Worm (Caenorhabditis elegans) whole organism, L4/young adult: Measurements from ENCODE around the gene fbxb-2.
"Not testable (repeated sequence)": the region's sequence is repeated elsewhere in the genome, so short reads cannot be mapped to it uniquely, and the experiment has no call there.

Experiments used
- W03F9.2 ChIP-seq: fragments of 150-350 bp; optimal IDR thresholded peaks from 2 replicates; lab custom pipeline; 2014; ENCODE audit warnings: missing biosample characterization, missing genetic modification characterization
- dao-5 ChIP-seq: sonication (generic microtip); optimal IDR thresholded peaks from 2 replicates; lab custom pipeline; 2016; ENCODE audit warnings: missing genotype, missing genetic modification characterization, moderate library complexity, missing compliant biosample characterization
- him-1 ChIP-seq: sonication (generic microtip); optimal IDR thresholded peaks from 2 replicates; lab custom pipeline; 2016; ENCODE audit warnings: missing genotype, missing genetic modification reagents, missing genetic modification characterization, missing compliant biosample characterization

fbxb-2 gene

DNA sequence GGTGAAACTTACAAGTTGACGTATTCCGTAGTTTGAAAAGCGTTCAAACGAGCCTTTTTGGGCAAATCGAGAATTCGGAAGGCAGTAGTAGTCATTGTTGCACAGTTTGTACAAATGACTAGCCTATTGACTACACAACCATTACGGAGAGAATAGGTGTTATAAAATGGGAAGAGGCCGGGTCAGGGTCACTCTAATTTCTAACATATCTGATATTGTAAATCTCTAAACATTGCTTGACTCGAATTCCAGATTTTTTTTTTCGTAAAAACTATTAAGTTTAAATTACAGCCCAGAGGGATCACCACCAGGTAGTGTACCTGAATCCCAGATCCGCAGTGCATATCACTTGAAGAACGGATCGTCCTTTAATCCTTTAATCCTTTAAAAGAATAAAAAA is at the start of gene fbxb-2:
TSS of gene fbxb-2 (minus strand) at position 101 of the 400 bp plus-strand sequence.
- no peak for TF ChIP-seq W03F9.2 (tag; lab: Kevin White, UChicago)
- TF ChIP-seq him-1 (tag; lab: Kevin White, UChicago): no peak
- TF ChIP-seq dao-5: no peak

DNA sequence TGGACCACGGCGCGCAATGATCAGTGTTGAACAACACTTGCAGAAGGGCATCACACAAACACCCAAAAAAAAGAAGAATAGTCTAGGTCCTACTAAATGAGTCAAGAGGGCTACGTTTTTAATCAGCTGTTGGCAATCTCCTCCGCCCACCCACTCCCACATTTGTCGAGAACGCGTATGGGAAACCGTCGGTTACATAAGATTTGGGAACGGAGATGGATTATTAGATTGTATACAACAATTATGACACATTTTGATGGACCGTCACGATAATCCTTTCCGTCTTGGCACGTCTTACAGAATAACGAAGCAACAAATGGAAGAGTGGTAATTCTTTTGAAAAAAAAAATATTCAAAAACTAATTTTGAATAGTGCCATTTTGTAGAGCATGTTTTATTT is 48.8 kb upstream of the fbxb-2 start:
- TF ChIP-seq him-1 (tag; lab: Kevin White, UChicago): no peak
- TF ChIP-seq W03F9.2 (tag; lab: Kevin White, UChicago): no peak
- no peak for TF ChIP-seq dao-5

DNA sequence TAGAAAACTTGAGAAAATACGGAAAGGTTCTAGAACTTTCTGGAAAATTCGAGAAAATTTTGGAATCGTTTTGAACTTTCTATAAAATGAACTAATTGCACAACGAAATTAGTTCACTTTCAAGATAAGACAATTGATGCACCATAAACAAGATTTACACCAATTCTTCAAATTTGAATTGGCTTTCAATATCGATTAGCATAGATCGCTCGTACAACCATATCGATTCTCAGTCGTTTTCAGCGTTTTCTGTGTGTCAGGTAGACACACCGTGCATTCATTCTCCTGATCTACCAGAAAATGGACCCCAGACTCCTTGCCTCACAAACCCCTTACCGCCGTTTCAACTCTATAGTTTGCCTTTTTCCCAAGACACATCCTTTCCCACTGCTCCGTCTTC is 45.2 kb upstream of the fbxb-2 start, which contains the start of gene fbxb-117:
TSS of gene fbxb-117 (plus strand) at position 301 of the 400 bp plus-strand sequence.
- TF ChIP-seq him-1 (tag; lab: Kevin White, UChicago): no peak
- TF ChIP-seq dao-5: no peak
- TF ChIP-seq W03F9.2 (tag; lab: Kevin White, UChicago): no peak

DNA sequence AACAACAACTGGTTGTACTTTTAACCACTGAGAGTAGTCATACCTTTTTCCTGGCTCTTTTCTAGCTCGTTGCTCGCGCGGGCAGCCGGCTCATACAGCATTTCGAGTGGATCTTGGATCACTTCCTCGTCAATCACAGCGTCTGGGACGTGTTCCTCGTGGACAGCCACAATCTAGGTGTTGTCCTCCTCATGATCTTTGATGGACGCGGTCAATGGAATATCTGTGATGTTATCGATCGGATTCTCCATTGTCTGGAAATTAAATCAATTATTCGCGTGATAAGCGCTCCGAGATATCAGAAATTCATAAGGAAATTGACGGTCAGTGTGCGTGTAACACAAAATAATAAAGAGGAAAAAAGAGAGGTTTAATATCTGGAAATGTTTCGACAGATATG is 42.8 kb upstream of the fbxb-2 start, which contains the start of gene F21D9.8:
TSS of gene F21D9.8 (minus strand) at position 101 of the 400 bp plus-strand sequence.
- no peak for TF ChIP-seq him-1 (tag; lab: Kevin White, UChicago)
- TF ChIP-seq W03F9.2 (tag; lab: Kevin White, UChicago): no peak
- no peak for TF ChIP-seq dao-5

DNA sequence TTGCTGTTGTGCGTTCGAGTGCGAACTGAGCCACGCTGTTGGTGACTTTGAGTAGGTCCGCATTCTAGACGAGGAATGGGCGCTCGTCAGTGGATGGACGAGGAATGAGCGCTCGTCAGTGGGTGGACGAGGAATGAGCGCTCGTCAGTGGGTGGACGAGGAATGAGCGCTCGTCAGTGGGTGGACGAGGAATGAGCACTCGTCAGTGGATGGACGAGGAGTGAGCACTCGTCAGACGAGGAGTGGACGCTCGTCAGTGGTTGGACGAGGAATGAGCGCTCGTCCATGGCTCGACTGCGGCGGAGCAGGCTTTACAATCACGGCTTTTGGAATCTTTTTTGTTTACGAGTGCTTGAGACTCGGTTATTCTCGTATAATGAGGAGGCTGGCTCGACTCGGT is 41.4 kb upstream of the fbxb-2 start:
- TF ChIP-seq dao-5 (no peak), W03F9.2 (tag; lab: Kevin White, UChicago) (no peak), him-1 (tag; lab: Kevin White, UChicago) (no peak)

DNA sequence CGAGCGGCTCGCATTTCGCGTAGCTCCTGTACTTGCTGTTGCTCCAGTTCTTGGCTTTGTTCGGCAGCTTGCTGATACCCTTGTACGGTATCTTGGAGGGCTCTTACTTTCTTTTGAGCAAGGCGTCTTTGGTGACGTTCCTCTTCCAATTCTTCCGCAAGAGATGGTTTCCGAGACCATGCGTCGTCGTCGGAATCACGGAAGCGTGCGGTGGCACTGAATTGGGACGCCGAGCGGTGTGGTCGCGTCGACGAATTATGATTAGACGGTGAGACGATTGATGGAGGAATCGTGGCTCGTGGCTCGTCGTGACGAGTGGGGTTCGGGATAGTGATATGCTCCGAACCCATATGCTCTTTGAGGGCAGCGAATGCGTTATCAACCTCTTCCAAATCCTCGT is 39.2 kb upstream of the fbxb-2 start:
- TF ChIP-seq W03F9.2 (tag; lab: Kevin White, UChicago) (no peak), dao-5 (no peak), him-1 (tag; lab: Kevin White, UChicago) (no peak)

DNA sequence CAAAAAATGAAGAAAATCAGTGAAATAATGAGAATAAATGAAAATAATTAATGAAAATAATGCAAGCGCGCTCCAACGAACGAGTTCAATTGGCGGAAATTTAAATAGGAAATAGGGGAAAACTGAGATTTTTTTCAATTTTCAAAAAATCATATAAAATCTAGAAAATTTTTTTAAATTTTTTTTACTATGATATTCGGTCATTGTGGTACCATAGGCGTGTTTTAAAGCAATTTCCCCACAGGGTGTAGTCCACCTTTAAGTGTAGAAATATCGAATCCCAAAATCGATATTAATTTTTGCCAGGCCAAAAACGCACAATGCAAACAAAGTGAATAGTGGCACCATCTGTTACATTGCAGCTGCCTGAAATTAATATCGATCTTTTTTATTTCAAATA is 27.0 kb upstream of the fbxb-2 start, which contains the start of gene F21D9.1:
TSS of gene F21D9.1 (plus strand) at position 301 of the 400 bp plus-strand sequence.
- not testable (repeated sequence) for TF ChIP-seq him-1 (tag; lab: Kevin White, UChicago); dao-5; W03F9.2 (tag; lab: Kevin White, UChicago)

DNA sequence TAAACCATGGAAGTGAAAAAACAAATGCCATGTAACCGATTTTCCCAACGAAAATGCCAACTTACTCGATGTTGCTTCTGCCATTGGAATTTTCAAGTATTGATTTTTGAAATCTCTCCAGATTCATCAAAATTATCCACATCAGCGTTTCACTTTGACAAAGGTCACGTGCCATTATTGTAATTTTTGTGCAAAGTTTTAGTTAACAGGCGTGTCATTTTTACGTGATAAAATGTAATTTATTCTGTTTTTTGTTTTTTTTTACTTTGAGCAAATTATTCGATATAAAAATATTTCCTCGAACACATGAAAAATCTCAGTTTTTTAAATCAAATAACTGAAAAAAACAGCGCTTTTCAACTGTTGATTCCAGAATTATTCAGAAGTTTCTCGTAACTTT is 25.2 kb upstream of the fbxb-2 start, which contains the start of gene F21D9.2:
TSS of gene F21D9.2 (minus strand) at position 101 of the 400 bp plus-strand sequence.
- TF ChIP-seq W03F9.2 (tag; lab: Kevin White, UChicago) (no peak), dao-5 (no peak), him-1 (tag; lab: Kevin White, UChicago) (no peak)

DNA sequence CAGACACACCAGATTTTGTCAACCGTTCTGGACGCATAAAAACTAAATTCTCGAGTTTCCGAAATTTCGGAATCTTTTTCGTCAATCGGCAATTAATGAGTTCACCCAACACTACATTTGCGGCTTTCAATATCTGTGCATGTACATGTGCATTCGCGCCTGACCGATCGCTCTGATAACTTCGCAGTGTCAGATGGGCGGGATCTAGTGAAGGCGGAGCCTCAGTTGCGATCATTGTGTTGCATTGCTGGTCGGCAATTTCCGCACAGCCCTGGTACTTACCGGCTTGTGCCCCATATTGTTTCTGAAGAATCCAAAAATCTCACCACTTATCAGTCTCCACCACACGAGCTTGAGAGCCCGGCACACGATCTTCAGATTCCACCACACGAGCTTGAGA is 23.6 kb upstream of the fbxb-2 start:
- TF ChIP-seq dao-5 (no peak), him-1 (tag; lab: Kevin White, UChicago) (no peak), W03F9.2 (tag; lab: Kevin White, UChicago) (no peak)

DNA sequence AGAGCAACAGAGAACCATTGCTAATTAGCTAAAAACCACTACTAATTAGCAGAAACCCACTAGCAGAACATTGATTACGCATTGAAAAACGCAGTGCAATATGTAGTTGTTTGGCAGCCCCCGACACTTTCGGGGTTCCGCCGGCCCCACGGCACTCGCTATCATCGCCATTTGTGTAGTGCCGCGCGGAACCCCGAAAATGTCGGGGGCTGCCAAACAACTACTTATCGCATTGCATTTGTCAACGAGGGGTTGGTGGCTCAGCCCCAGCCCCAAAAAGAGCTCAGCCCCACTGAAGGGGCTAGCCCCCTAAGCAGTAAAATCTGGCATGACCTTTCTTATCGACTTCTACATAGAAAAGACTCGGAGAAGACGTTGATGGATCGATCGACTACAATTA is 22.3 kb upstream of the fbxb-2 start:
- no peak for TF ChIP-seq dao-5
- no peak for TF ChIP-seq him-1 (tag; lab: Kevin White, UChicago)
- TF ChIP-seq W03F9.2 (tag; lab: Kevin White, UChicago): no peak

DNA sequence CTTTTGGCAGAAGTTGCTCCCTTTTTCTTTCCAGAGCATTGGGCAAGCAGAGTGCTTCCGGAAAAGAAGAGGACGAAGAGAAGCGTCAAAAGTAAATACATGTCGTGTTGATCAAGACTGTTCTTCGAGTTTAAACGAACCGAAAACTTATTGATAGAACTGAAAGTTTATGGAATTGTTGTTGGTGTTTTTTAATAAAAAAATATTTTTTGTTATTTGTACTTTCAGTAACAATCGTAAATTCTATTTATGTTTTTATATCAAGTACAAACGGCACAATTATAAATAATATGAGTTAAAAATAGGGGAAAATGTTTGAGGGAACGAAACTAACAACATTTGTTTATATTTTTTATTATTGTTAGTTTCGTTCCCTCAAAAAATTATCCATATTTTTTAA is 20.5 kb upstream of the fbxb-2 start, which contains the start of gene F21D9.3:
TSS of gene F21D9.3 (minus strand) at position 101 of the 400 bp plus-strand sequence.
- TF ChIP-seq him-1 (tag; lab: Kevin White, UChicago): no peak
- no peak for TF ChIP-seq dao-5
- TF ChIP-seq W03F9.2 (tag; lab: Kevin White, UChicago): no peak

DNA sequence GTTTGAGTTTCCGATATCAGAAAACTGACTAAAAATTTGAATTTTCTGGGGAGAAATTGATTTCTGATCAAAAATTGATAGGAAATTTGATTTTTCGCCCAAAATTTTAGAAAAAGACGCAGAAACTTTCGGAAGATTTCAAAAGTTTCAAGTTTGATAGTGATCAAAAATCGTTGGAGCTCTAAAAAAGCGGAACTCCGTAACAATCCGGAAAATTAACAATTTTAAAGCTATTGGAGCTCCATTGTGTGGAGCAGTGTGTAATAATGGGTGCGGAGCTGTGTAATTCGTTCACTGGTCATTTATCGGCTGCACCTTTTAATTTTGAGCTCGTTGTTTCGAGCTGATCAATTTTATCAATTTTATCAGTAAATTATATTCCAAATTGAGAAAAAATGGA is 16.4 kb upstream of the fbxb-2 start, which contains the start of gene F21D9.4:
TSS of gene F21D9.4 (plus strand) at position 301 of the 400 bp plus-strand sequence.
- TF ChIP-seq W03F9.2 (tag; lab: Kevin White, UChicago) (no peak), him-1 (tag; lab: Kevin White, UChicago) (no peak), dao-5 (no peak)

DNA sequence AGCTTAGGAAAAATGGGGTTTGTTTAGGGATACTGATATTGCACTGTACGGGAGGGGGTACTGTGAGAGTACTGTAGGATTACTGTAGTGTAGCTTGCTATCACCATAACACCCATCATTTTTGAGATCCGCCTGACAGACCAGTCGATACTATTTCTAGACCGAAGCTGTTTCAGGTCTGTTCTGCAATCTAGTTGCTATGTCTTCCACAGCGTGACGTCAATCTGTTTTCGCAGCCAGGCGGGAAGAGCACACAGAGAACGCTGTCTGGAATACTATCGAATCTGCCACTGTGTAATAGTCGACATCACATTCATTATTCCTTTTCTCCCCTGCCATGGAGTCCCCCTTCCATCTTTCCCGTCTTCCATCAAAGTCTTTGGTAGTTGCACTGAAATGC is 14.7 kb upstream of the fbxb-2 start, which contains the start of gene F21D9.11:
TSS of gene F21D9.11 (plus strand) at position 301 of the 400 bp plus-strand sequence.
- TF ChIP-seq W03F9.2 (tag; lab: Kevin White, UChicago) (no peak), him-1 (tag; lab: Kevin White, UChicago) (no peak), dao-5 (no peak)

DNA sequence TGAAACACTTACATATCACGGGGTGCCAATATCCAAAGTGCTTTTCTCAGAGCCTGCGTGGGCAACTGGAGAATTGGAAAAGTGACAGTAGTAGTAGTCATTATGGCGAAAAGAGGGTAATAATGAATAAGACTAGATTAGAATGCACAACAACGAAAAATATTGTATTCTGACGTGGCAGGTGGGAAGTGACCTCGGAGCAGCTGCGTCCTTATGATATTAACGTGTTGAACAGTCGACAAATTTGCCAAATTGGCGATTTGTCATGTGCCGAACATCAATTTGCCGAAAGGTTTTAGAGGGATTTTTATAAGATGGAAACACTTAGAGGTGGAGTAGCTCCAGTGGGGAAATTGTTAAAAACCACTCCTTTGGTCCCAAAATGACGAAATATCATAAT is 13.9 kb upstream of the fbxb-2 start, which contains the start of gene str-81:
TSS of gene str-81 (minus strand) at position 101 of the 400 bp plus-strand sequence.
- no peak for TF ChIP-seq W03F9.2 (tag; lab: Kevin White, UChicago)
- TF ChIP-seq him-1 (tag; lab: Kevin White, UChicago): no peak
- no peak for TF ChIP-seq dao-5

DNA sequence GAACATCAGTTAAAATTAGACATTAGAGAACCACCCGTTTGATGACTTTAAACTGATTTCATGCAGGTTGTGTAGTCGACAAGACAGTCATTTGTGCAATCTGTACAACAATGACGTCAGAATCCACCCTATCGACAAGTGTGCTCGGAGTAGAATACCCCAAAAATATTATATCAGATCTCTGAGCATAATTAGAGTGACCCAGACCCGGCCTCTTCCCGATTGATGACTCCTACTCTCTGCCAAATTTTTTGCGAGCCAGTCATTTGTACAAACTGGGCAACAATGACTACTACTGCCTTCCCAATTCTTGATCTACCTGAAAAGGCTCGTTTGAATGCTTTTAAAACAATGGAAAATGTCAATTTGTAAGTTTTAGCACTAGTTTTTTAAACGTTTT is 3.0 kb upstream of the fbxb-2 start, which contains the start of the genes fbxb-115 and fbxb-1:
TSS of gene fbxb-115 (minus strand) at position 101 of the 400 bp plus-strand sequence.
TSS of gene fbxb-1 (plus strand) at position 226 of the 400 bp plus-strand sequence.
- TF ChIP-seq him-1 (tag; lab: Kevin White, UChicago) (no peak), W03F9.2 (tag; lab: Kevin White, UChicago) (no peak), dao-5 (no peak)
